Worm (Caenorhabditis elegans) whole organism, L4/young adult: ENCODE data around the gene srh-89.
"Not testable (repeated sequence)": the region's sequence is repeated elsewhere in the genome, so short reads cannot be mapped to it uniquely, and the experiment has no call there.

Experiments used
- W03F9.2 ChIP-seq: fragments of 150-350 bp; optimal IDR thresholded peaks from 2 replicates; lab custom pipeline; 2014; ENCODE audit warnings: missing biosample characterization, missing genetic modification characterization
- dao-5 ChIP-seq: sonication (generic microtip); optimal IDR thresholded peaks from 2 replicates; lab custom pipeline; 2016; ENCODE audit warnings: missing genotype, missing genetic modification characterization, moderate library complexity, missing compliant biosample characterization
- him-1 ChIP-seq: sonication (generic microtip); optimal IDR thresholded peaks from 2 replicates; lab custom pipeline; 2016; ENCODE audit warnings: missing genotype, missing genetic modification reagents, missing genetic modification characterization, missing compliant biosample characterization

Gene srh-89

ce11 chrV:7464696-7465095, at the start of gene srh-89:
Gene srh-89, minus strand, starts transcription at chrV:7464796.
- TF ChIP-seq dao-5 (tag; lab: Kevin White, UChicago) (no peak), W03F9.2 (tag; lab: Kevin White, UChicago) (no peak), him-1 (tag; lab: Kevin White, UChicago) (no peak)

- not testable (repeated sequence) for TF ChIP-seq him-1, dao-5, W03F9.2 (tag; lab: Kevin White, UChicago)
These were observed 46.9 kb upstream of the srh-89 start, which contains the start of gene nhr-171 for ce11 chrV:7511465-7511864. Gene nhr-171, plus strand, starts transcription at chrV:7511765.

ce11 chrV:7508566-7509044, 44.0 kb upstream of the srh-89 start, which contains the start of the genes str-31 and nhr-172:
Gene str-31, minus strand, starts transcription at chrV:7508666.
Gene nhr-172, plus strand, starts transcription at chrV:7508994.
- TF ChIP-seq W03F9.2 (tag; lab: Kevin White, UChicago), result no peak
- no peak for TF ChIP-seq him-1 (tag; lab: Kevin White, UChicago)
- TF ChIP-seq dao-5 (tag; lab: Kevin White, UChicago), result no peak

ce11 chrV:7506207-7506606, 41.6 kb upstream of the srh-89 start:
- TF ChIP-seq W03F9.2 (tag; lab: Kevin White, UChicago) (no peak), dao-5 (tag; lab: Kevin White, UChicago) (no peak), him-1 (tag; lab: Kevin White, UChicago) (no peak)

ce11 chrV:7504271-7504670, 39.7 kb upstream of the srh-89 start, which contains the start of gene srh-229:
Gene srh-229, minus strand, starts transcription at chrV:7504371.
- TF ChIP-seq W03F9.2 (tag; lab: Kevin White, UChicago) (no peak), him-1 (tag; lab: Kevin White, UChicago) (no peak), dao-5 (tag; lab: Kevin White, UChicago) (no peak)

- TF ChIP-seq dao-5 (tag; lab: Kevin White, UChicago) (no peak), W03F9.2 (tag; lab: Kevin White, UChicago) (no peak), him-1 (tag; lab: Kevin White, UChicago) (no peak)
These were observed 36.6 kb upstream of the srh-89 start for ce11 chrV:7501194-7501593.

- TF ChIP-seq him-1 (tag; lab: Kevin White, UChicago), result no peak
- TF ChIP-seq W03F9.2 (tag; lab: Kevin White, UChicago), result no peak
- TF ChIP-seq dao-5 (tag; lab: Kevin White, UChicago), result no peak
These were observed 32.8 kb upstream of the srh-89 start, which contains the start of gene srh-79 for ce11 chrV:7497440-7497839. Gene srh-79, plus strand, starts transcription at chrV:7497740.

ce11 chrV:7495189-7495588, 30.6 kb upstream of the srh-89 start, which contains the start of gene srbc-11:
Gene srbc-11, minus strand, starts transcription at chrV:7495289.
- TF ChIP-seq dao-5 (tag; lab: Kevin White, UChicago) (no peak), him-1 (tag; lab: Kevin White, UChicago) (no peak), W03F9.2 (tag; lab: Kevin White, UChicago) (no peak)

ce11 chrV:7492924-7493323, 28.3 kb upstream of the srh-89 start, which contains the start of gene srbc-10:
Gene srbc-10, minus strand, starts transcription at chrV:7493024.
- TF ChIP-seq dao-5 (tag; lab: Kevin White, UChicago), result no peak

- TF ChIP-seq him-1 (tag; lab: Kevin White, UChicago), result no peak
- TF ChIP-seq dao-5 (tag; lab: Kevin White, UChicago), result no peak
- no peak for TF ChIP-seq W03F9.2 (tag; lab: Kevin White, UChicago)
These were observed 25.7 kb upstream of the srh-89 start, which contains the start of gene srbc-9 for ce11 chrV:7490340-7490739. Gene srbc-9, minus strand, starts transcription at chrV:7490440.

ce11 chrV:7487518-7487917, 22.9 kb upstream of the srh-89 start, which contains the start of gene srbc-7:
Gene srbc-7, minus strand, starts transcription at chrV:7487618.
- TF ChIP-seq him-1 (tag; lab: Kevin White, UChicago) (no peak), W03F9.2 (tag; lab: Kevin White, UChicago) (no peak), dao-5 (tag; lab: Kevin White, UChicago) (no peak)

- no peak for TF ChIP-seq him-1 (tag; lab: Kevin White, UChicago)
These were observed 20.4 kb upstream of the srh-89 start, which contains the start of gene srbc-8 for ce11 chrV:7485000-7485399. Gene srbc-8, minus strand, starts transcription at chrV:7485100.

- TF ChIP-seq dao-5 (tag; lab: Kevin White, UChicago) (no peak), W03F9.2 (tag; lab: Kevin White, UChicago) (no peak)
These were observed 16.4 kb upstream of the srh-89 start, which contains the start of gene C18B10.6 for ce11 chrV:7480949-7481348. Gene C18B10.6, minus strand, starts transcription at chrV:7481049.

- TF ChIP-seq W03F9.2 (tag; lab: Kevin White, UChicago), result no peak
- TF ChIP-seq dao-5 (tag; lab: Kevin White, UChicago), result no peak
- TF ChIP-seq him-1 (tag; lab: Kevin White, UChicago), result no peak
These were observed 13.8 kb upstream of the srh-89 start, which contains the start of gene str-190 for ce11 chrV:7478404-7478803. Gene str-190, minus strand, starts transcription at chrV:7478504.
